Worm (Caenorhabditis elegans) whole organism, L4 larva: ENCODE data around the gene let-711.

Experiments
- D1046.2 ChIP-seq: fragments of 200-800 bp; sonication (Bioruptor generic); IDR thresholded peaks from 2 replicates; pipeline ENCODE4 v1.3.6; 2022; ENCODE audit warnings: missing genetic modification characterization, missing compliant biosample characterization
- F10B5.3 ChIP-seq: sonication (generic microtip); optimal IDR thresholded peaks from 2 replicates; lab custom pipeline; 2016; ENCODE audit warnings: mild to moderate bottlenecking, missing genetic modification characterization, missing compliant biosample characterization
- F44E2.7 ChIP-seq: fragments of 200-800 bp; sonication (Bioruptor generic); IDR thresholded peaks from 2 replicates; pipeline ENCODE4 v2.1.2; 2022; ENCODE audit warnings: missing genetic modification characterization, missing compliant biosample characterization
- F49E8.2 ChIP-seq: sonication (generic microtip); optimal IDR thresholded peaks from 2 replicates; lab custom pipeline; 2016; ENCODE audit warnings: missing compliant biosample characterization, mild to moderate bottlenecking, missing genetic modification characterization, borderline replicate concordance
- R02D3.7 ChIP-seq: fragments of 150-350 bp; sonication (generic microtip); optimal IDR thresholded peaks from 3 replicates; lab custom pipeline; 2014; ENCODE audit warnings: missing biosample characterization, missing genetic modification characterization
- T20F7.1 ChIP-seq: fragments of 200-800 bp; sonication (Bioruptor generic); optimal IDR thresholded peaks from 2 replicates; lab custom pipeline; 2018; ENCODE audit warnings: mild to moderate bottlenecking, missing genetic modification characterization, missing compliant biosample characterization
- T26A8.4 ChIP-seq: fragments of 200-800 bp; sonication (Bioruptor generic); IDR thresholded peaks from 2 replicates; pipeline ENCODE4 v1.3.6; 2022; ENCODE audit warnings: missing genetic modification characterization, missing compliant biosample characterization
- Y75B8A.6 ChIP-seq: fragments of 200-800 bp; sonication (Bioruptor generic); IDR thresholded peaks from 2 replicates; pipeline ENCODE4 v1.3.6; 2022; ENCODE audit warnings: missing genetic modification reagents, missing genetic modification characterization, missing compliant biosample characterization
- ZK337.2 ChIP-seq: fragments of 200-800 bp; sonication (Bioruptor generic); IDR thresholded peaks from 2 replicates; pipeline ENCODE4 v1.3.6; 2022; ENCODE audit warnings: missing genetic modification reagents, missing genetic modification characterization, missing compliant biosample characterization
- ZK546.5 ChIP-seq, 2 experiments: sonication (generic microtip); optimal IDR thresholded peaks; 2 replicates each; lab custom pipeline; 2017; ENCODE audit warnings: missing biosample characterization in 2 of 2, missing genetic modification characterization in 2 of 2
- aha-1 ChIP-seq: fragments of 150-350 bp; peaks from one replicate; lab custom pipeline; 2014; ENCODE audit warnings: missing biosample characterization, missing genetic modification characterization
- aly-2 ChIP-seq: sonication (generic microtip); optimal IDR thresholded peaks from 2 replicates; lab custom pipeline; 2018; ENCODE audit warnings: missing biosample characterization, missing genetic modification characterization
- arid-1 ChIP-seq: fragments of 200-800 bp; sonication (Bioruptor generic); conservative IDR thresholded peaks from 2 replicates; pipeline ENCODE4 v1.3.6; 2022; ENCODE audit warnings: missing genetic modification reagents, missing genetic modification characterization, missing compliant biosample characterization
- ceh-28 ChIP-seq: fragments of 150-350 bp; optimal IDR thresholded peaks from 2 replicates; lab custom pipeline; 2014; ENCODE audit warnings: missing biosample characterization, missing genetic modification reagents, missing genetic modification characterization
- ceh-44 ChIP-seq: fragments of 200-800 bp; sonication (Bioruptor generic); IDR thresholded peaks from 2 replicates; pipeline ENCODE4 v1.3.6; 2022; ENCODE audit warnings: missing genetic modification reagents, missing genetic modification characterization, missing compliant biosample characterization
- ceh-82 ChIP-seq: sonication (generic microtip); optimal IDR thresholded peaks from 2 replicates; lab custom pipeline; 2017; ENCODE audit warnings: missing biosample characterization, missing genetic modification characterization
- cey-2 ChIP-seq: sonication (generic microtip); optimal IDR thresholded peaks from 3 replicates; lab custom pipeline; 2017; ENCODE audit warnings: missing genetic modification characterization, mild to moderate bottlenecking, missing compliant biosample characterization, antibody characterized with exemption, borderline replicate concordance; ENCODE audit not compliant: insufficient read depth
- ctbp-1 ChIP-seq: fragments of 200-800 bp; sonication (Bioruptor generic); IDR thresholded peaks from 2 replicates; pipeline ENCODE4 v1.3.6; 2022; ENCODE audit warnings: missing genetic modification reagents, missing genetic modification characterization, missing compliant biosample characterization
- daf-12 ChIP-seq: fragments of 150-350 bp; optimal IDR thresholded peaks from 2 replicates; lab custom pipeline; 2014; ENCODE audit warnings: missing biosample characterization, missing genetic modification reagents, missing genetic modification characterization
- dve-1 ChIP-seq: sonication (generic microtip); optimal IDR thresholded peaks from 2 replicates; lab custom pipeline; 2017; ENCODE audit warnings: antibody characterized with exemption, mild to moderate bottlenecking, missing genetic modification characterization, missing compliant biosample characterization; ENCODE audit not compliant: insufficient read depth
- egl-43 ChIP-seq: fragments of 200-800 bp; sonication (Bioruptor generic); IDR thresholded peaks from 2 replicates; pipeline ENCODE4 v1.3.6; 2022; ENCODE audit warnings: missing genetic modification reagents, missing genetic modification characterization, missing compliant biosample characterization
- fos-1 ChIP-seq: fragments of 150-350 bp; optimal IDR thresholded peaks from 2 replicates; lab custom pipeline; 2014; ENCODE audit warnings: missing biosample characterization, missing genetic modification characterization
- hif-1 ChIP-seq, 2 experiments: sonication (generic microtip); optimal IDR thresholded peaks; 2 replicates each; lab custom pipeline; 2016 to 2017; ENCODE audit warnings: missing compliant biosample characterization in 2 of 2, missing genetic modification characterization in 2 of 2, missing genetic modification reagents in 2 of 2, missing genotype in 2 of 2, mild to moderate bottlenecking in 1 of 2
- hlh-30 ChIP-seq: sonication (generic microtip); optimal IDR thresholded peaks from 2 replicates; lab custom pipeline; 2017; ENCODE audit warnings: antibody characterized with exemption, mild to moderate bottlenecking, missing genetic modification characterization, missing compliant biosample characterization; ENCODE audit not compliant: insufficient read depth
- jun-1 ChIP-seq: fragments of 150-350 bp; optimal IDR thresholded peaks from 2 replicates; lab custom pipeline; 2014; ENCODE audit warnings: missing biosample characterization, missing genetic modification reagents, missing genetic modification characterization
- lim-7 ChIP-seq: fragments of 200-800 bp; sonication (Bioruptor generic); IDR thresholded peaks from 2 replicates; pipeline ENCODE4 v1.3.6; 2022; ENCODE audit warnings: missing genetic modification characterization, missing compliant biosample characterization
- lin-1 ChIP-seq: fragments of 200-800 bp; sonication (Bioruptor generic); IDR thresholded peaks from 2 replicates; pipeline ENCODE4 v1.3.6; 2022; ENCODE audit warnings: missing genetic modification reagents, missing genetic modification characterization, missing compliant biosample characterization
- lin-13 ChIP-seq: fragments of 150-350 bp; optimal IDR thresholded peaks from 2 replicates; lab custom pipeline; 2014; ENCODE audit warnings: missing biosample characterization, missing genetic modification reagents, missing genetic modification characterization
- lin-15B ChIP-seq: fragments of 150-350 bp; sonication (generic microtip); optimal IDR thresholded peaks from 3 replicates; lab custom pipeline; 2014; ENCODE audit warnings: missing biosample characterization, missing genetic modification characterization
- lin-29 ChIP-seq: fragments of 200-800 bp; sonication (Bioruptor generic); IDR thresholded peaks from 2 replicates; pipeline ENCODE4 v1.3.6; 2022; ENCODE audit warnings: missing genetic modification reagents, missing genetic modification characterization, missing compliant biosample characterization
- lin-38 ChIP-seq: fragments of 200-800 bp; sonication (Bioruptor generic); IDR thresholded peaks from 2 replicates; pipeline ENCODE4 v1.3.6; 2022; ENCODE audit warnings: missing genetic modification reagents, missing genetic modification characterization, missing compliant biosample characterization
- lin-39 ChIP-seq: fragments of 150-350 bp; optimal IDR thresholded peaks from 2 replicates; lab custom pipeline; 2014; ENCODE audit warnings: missing biosample characterization, missing genetic modification reagents, missing genetic modification characterization
- lir-3 ChIP-seq: sonication (generic microtip); optimal IDR thresholded peaks from 2 replicates; lab custom pipeline; 2016; ENCODE audit warnings: mild to moderate bottlenecking, missing genetic modification characterization, missing compliant biosample characterization
- madf-5 ChIP-seq, 2 experiments: fragments of 200-800 bp; sonication (Bioruptor generic); IDR thresholded peaks; 2 replicates each; pipeline ENCODE4 v1.3.6; 2022; ENCODE audit warnings: missing compliant biosample characterization in 2 of 2, missing genetic modification characterization in 2 of 2
- mdt-29 ChIP-seq: fragments of 200-800 bp; sonication (Bioruptor generic); IDR thresholded peaks from 2 replicates; pipeline ENCODE4 v1.3.6; 2022; ENCODE audit warnings: missing genetic modification reagents, missing genetic modification characterization, missing compliant biosample characterization
- mep-1 ChIP-seq: fragments of 150-350 bp; sonication (generic microtip); optimal IDR thresholded peaks from 3 replicates; lab custom pipeline; 2014; ENCODE audit warnings: missing biosample characterization, missing genetic modification characterization
- mes-2 ChIP-seq: sonication (generic microtip); optimal IDR thresholded peaks from 2 replicates; lab custom pipeline; 2016; ENCODE audit warnings: missing genotype, mild to moderate bottlenecking, missing genetic modification characterization, missing compliant biosample characterization; ENCODE audit not compliant: poor library complexity, severe bottlenecking
- mxl-3 ChIP-seq: fragments of 200-800 bp; sonication (Bioruptor generic); optimal IDR thresholded peaks from 2 replicates; lab custom pipeline; 2018; ENCODE audit warnings: mild to moderate bottlenecking, missing genetic modification characterization, missing compliant biosample characterization
- nhr-111 ChIP-seq: fragments of 200-800 bp; sonication (Bioruptor generic); optimal IDR thresholded peaks from 2 replicates; lab custom pipeline; 2018; ENCODE audit warnings: mild to moderate bottlenecking, missing genetic modification characterization, missing compliant biosample characterization
- nhr-237 ChIP-seq: sonication (generic microtip); optimal IDR thresholded peaks from 2 replicates; lab custom pipeline; 2017; ENCODE audit warnings: missing biosample characterization, missing genetic modification characterization
- nhr-6 ChIP-seq: fragments of 150-350 bp; optimal IDR thresholded peaks from 2 replicates; lab custom pipeline; 2014; ENCODE audit warnings: missing biosample characterization, missing genetic modification characterization
- php-3 ChIP-seq: fragments of 200-800 bp; sonication (Bioruptor generic); IDR thresholded peaks from 2 replicates; pipeline ENCODE4 v1.3.6; 2022; ENCODE audit warnings: missing genetic modification reagents, missing genetic modification characterization, missing compliant biosample characterization
- sdz-12 ChIP-seq: fragments of 200-800 bp; sonication (Bioruptor generic); optimal IDR thresholded peaks from 2 replicates; lab custom pipeline; 2018; ENCODE audit warnings: mild to moderate bottlenecking, missing genetic modification characterization, missing compliant biosample characterization
- set-16 ChIP-seq: fragments of 200-800 bp; sonication (Bioruptor generic); IDR thresholded peaks from 2 replicates; pipeline ENCODE4 v1.3.6; 2022; ENCODE audit warnings: missing genetic modification reagents, missing genetic modification characterization, missing compliant biosample characterization
- skn-1 ChIP-seq: fragments of 150-350 bp; optimal IDR thresholded peaks from 2 replicates; lab custom pipeline; 2014; ENCODE audit warnings: missing biosample characterization, missing genetic modification characterization
- spr-1 ChIP-seq: sonication (generic microtip); optimal IDR thresholded peaks from 2 replicates; lab custom pipeline; 2016; ENCODE audit warnings: mild to moderate bottlenecking, missing genetic modification characterization, missing compliant biosample characterization
- tag-97 ChIP-seq: fragments of 200-800 bp; sonication (Bioruptor generic); IDR thresholded peaks from 2 replicates; pipeline ENCODE4 v1.3.6; 2022; ENCODE audit warnings: missing genetic modification characterization, missing compliant biosample characterization
- unc-130 ChIP-seq: sonication (generic microtip); optimal IDR thresholded peaks from 2 replicates; lab custom pipeline; 2016; ENCODE audit warnings: missing genetic modification reagents, missing genetic modification characterization, missing compliant biosample characterization
- unc-39 ChIP-seq: sonication (generic microtip); optimal IDR thresholded peaks from 2 replicates; lab custom pipeline; 2017; ENCODE audit warnings: missing biosample characterization, missing genetic modification characterization
- vab-7 ChIP-seq: fragments of 200-800 bp; sonication (Bioruptor generic); IDR thresholded peaks from 2 replicates; pipeline ENCODE4 v1.3.6; 2022; ENCODE audit warnings: missing genetic modification reagents, missing genetic modification characterization, missing compliant biosample characterization
- zag-1 ChIP-seq: fragments of 150-350 bp; optimal IDR thresholded peaks from 2 replicates; lab custom pipeline; 2014; ENCODE audit warnings: missing biosample characterization, missing genetic modification characterization
- zip-11 ChIP-seq: fragments of 200-800 bp; sonication (Bioruptor generic); IDR thresholded peaks from 2 replicates; pipeline ENCODE4 v1.3.6; 2022; ENCODE audit warnings: missing genetic modification characterization, missing compliant biosample characterization
- ztf-7 ChIP-seq: fragments of 150-350 bp; optimal IDR thresholded peaks from 2 replicates; lab custom pipeline; 2014; ENCODE audit warnings: missing biosample characterization, missing genetic modification characterization

The let-711 gene

DNA sequence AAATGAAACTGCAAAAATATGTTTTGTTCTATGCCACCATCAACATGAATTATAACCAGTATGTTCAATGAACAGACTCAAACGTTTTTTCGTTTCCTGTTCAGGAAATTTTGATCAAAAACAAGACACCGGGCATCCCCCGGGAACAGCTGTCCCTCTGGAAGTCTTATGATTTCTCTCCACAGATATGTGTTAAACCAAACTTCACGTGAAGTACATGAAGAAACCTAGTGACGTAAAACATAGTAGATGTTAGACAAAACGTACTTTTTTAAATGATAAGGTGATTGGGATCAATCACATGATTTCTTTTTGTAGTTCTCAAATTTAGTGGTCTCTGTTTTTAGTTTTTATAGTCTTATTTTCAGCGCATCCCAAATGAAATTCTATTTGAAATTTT, 48.0 kb upstream of the let-711 start (continued):
- TF ChIP-seq F10B5.3 (no peak), lir-3 (no peak), mdt-29 (GFP tag; lab: Robert Waterston, UW) (no peak), jun-1 (tag; lab: Kevin White, UChicago) (no peak), F44E2.7 (GFP tag; lab: Robert Waterston, UW) (no peak), nhr-111 (GFP tag; lab: Kevin White, UChicago) (no peak), skn-1 (tag; lab: Kevin White, UChicago) (no peak), daf-12 (tag; lab: Kevin White, UChicago) (no peak), ceh-82 (tag; lab: Kevin White, UChicago) (no peak), zip-11 (GFP tag; lab: Robert Waterston, UW) (no peak), lin-15B (tag; lab: Kevin White, UChicago) (no peak), aha-1 (tag; lab: Kevin White, UChicago) (no peak), lin-29 (GFP tag; lab: Robert Waterston, UW) (no peak), unc-39 (no peak), arid-1 (GFP tag; lab: Robert Waterston, UW) (no peak), unc-130 (GFP tag; lab: Kevin White, UChicago) (no peak), ceh-44 (GFP tag; lab: Robert Waterston, UW) (no peak), R02D3.7 (tag; lab: Kevin White, UChicago) (no peak), tag-97 (GFP tag; lab: Robert Waterston, UW) (no peak), sdz-12 (no peak), D1046.2 (GFP tag; lab: Robert Waterston, UW) (no peak), T20F7.1 (GFP tag; lab: Kevin White, UChicago) (peak; percentile 51), mep-1 (tag; lab: Kevin White, UChicago) (peak; percentile 39), hif-1 (tag; optimal IDR thresholded peaks at IDR 0.05; lab: Kevin White, UChicago) (no peak), ztf-7 (no peak), mes-2 (tag; lab: Kevin White, UChicago) (no peak), fos-1 (tag; lab: Kevin White, UChicago) (no peak), php-3 (GFP tag; lab: Robert Waterston, UW) (0 out of 2 replicates have a peak, but pooled peaks have one; percentile 38), cey-2 (tag; lab: Kevin White, UChicago) (no peak), ceh-28 (tag; lab: Kevin White, UChicago) (no peak), ZK337.2 (no peak), lim-7 (GFP tag; lab: Robert Waterston, UW) (no peak), nhr-6 (tag; lab: Kevin White, UChicago) (no peak), lin-39 (no peak), lin-13 (GFP tag; lab: Kevin White, UChicago) (no peak), mxl-3 (GFP tag; lab: Kevin White, UChicago) (no peak), spr-1 (tag; lab: Kevin White, UChicago) (no peak), lin-1 (0 out of 2 replicates have a peak, but pooled peaks have one; percentile 31), T26A8.4 (no peak), vab-7 (no peak), egl-43 (GFP tag; lab: Robert Waterston, UW) (no peak), ZK546.5 (tag; optimal IDR thresholded peaks at IDR 0.05; lab: Kevin White, UChicago) (no peak), ctbp-1 (GFP tag; lab: Robert Waterston, UW) (no peak), lin-38 (GFP tag; lab: Robert Waterston, UW) (no peak), zag-1 (tag; lab: Kevin White, UChicago) (no peak), Y75B8A.6 (no peak), hlh-30 (tag; lab: Kevin White, UChicago) (peak; percentile 84), nhr-237 (tag; lab: Kevin White, UChicago) (no peak), aly-2 (tag; lab: Kevin White, UChicago) (no peak), dve-1 (peak; percentile 61), F49E8.2 (tag; lab: Kevin White, UChicago) (no peak), set-16 (GFP tag; lab: Robert Waterston, UW) (no peak), madf-5 (GFP tag; IDR thresholded peaks at IDR 0.05; lab: Robert Waterston, UW) (no peak)
